Worm (Caenorhabditis elegans) whole organism, L1 larva: ENCODE measurements around the gene F22F7.11.

Experiments used
- C16A3.4 ChIP-seq: fragments of 150-350 bp; optimal IDR thresholded peaks from 2 replicates; lab custom pipeline; 2014; ENCODE audit warnings: missing biosample characterization, missing genetic modification characterization
- F16B12.6 ChIP-seq: fragments of 150-350 bp; optimal IDR thresholded peaks from 2 replicates; lab custom pipeline; 2014; ENCODE audit warnings: missing biosample characterization, missing genetic modification characterization
- Y116A8C.19 ChIP-seq: sonication (generic microtip); optimal IDR thresholded peaks from 2 replicates; lab custom pipeline; 2016; ENCODE audit warnings: missing compliant biosample characterization, missing genetic modification characterization, borderline replicate concordance
- aly-2 ChIP-seq: fragments of 150-350 bp; optimal IDR thresholded peaks from 2 replicates; lab custom pipeline; 2014; ENCODE audit warnings: missing biosample characterization, missing genetic modification characterization
- blmp-1 ChIP-seq: fragments of 150-350 bp; optimal IDR thresholded peaks from 2 replicates; lab custom pipeline; 2014; ENCODE audit warnings: missing biosample characterization, missing genetic modification characterization
- ceh-88 ChIP-seq: fragments of 200-800 bp; sonication (Bioruptor generic); IDR thresholded peaks from 2 replicates; pipeline ENCODE4 v1.3.6; 2022; ENCODE audit warnings: missing genetic modification characterization, missing compliant biosample characterization
- ceh-90 ChIP-seq: sonication (generic microtip); optimal IDR thresholded peaks from 2 replicates; lab custom pipeline; 2016; ENCODE audit warnings: missing genetic modification characterization, missing compliant biosample characterization
- ces-1 ChIP-seq: fragments of 150-350 bp; optimal IDR thresholded peaks from 2 replicates; lab custom pipeline; 2014; ENCODE audit warnings: missing biosample characterization, missing genetic modification reagents, missing genetic modification characterization
- dsc-1 ChIP-seq: sonication (generic microtip); optimal IDR thresholded peaks from 2 replicates; lab custom pipeline; 2016; ENCODE audit warnings: mild to moderate bottlenecking, missing genetic modification characterization, missing compliant biosample characterization
- efl-1 ChIP-seq, 4 experiments: fragments of 150-350 bp; optimal IDR thresholded peaks in 3 of 4; peaks in 1 of 4; 1 replicate in 1 of 4; 2 replicates in 3 of 4; lab custom pipeline; 2014; ENCODE audit warnings: missing biosample characterization in 2 of 4, missing genetic modification characterization in 2 of 4, missing genetic modification reagents in 2 of 4
- egl-13 ChIP-seq: sonication (generic microtip); optimal IDR thresholded peaks from 2 replicates; lab custom pipeline; 2016; ENCODE audit warnings: missing genotype, missing genetic modification reagents, missing genetic modification characterization, missing compliant biosample characterization
- elt-2 ChIP-seq: sonication (generic microtip); optimal IDR thresholded peaks from 2 replicates; lab custom pipeline; 2016; ENCODE audit warnings: missing genetic modification characterization, mild to moderate bottlenecking, inconsistent platforms, missing compliant biosample characterization, missing genetic modification reagents
- elt-3 ChIP-seq, 6 experiments: fragments of 150-350 bp in 1 of 6; sonication (generic microtip); optimal IDR thresholded peaks; 2 replicates each; lab custom pipeline; 2017 to 2018; ENCODE audit warnings: missing biosample characterization in 6 of 6, missing genetic modification characterization in 6 of 6, inconsistent platforms in 1 of 6
- ets-5 ChIP-seq: fragments of 200-800 bp; sonication (Bioruptor generic); IDR thresholded peaks from 2 replicates; pipeline ENCODE4 v1.3.6; 2022; ENCODE audit warnings: missing genetic modification characterization, missing compliant biosample characterization
- fkh-8 ChIP-seq: sonication (generic microtip); optimal IDR thresholded peaks from 2 replicates; lab custom pipeline; 2016; ENCODE audit warnings: mild to moderate bottlenecking, missing genetic modification characterization, missing compliant biosample characterization
- hlh-17 ChIP-seq: fragments of 200-800 bp; sonication (Bioruptor generic); optimal IDR thresholded peaks from 2 replicates; lab custom pipeline; 2018; ENCODE audit warnings: missing genetic modification characterization, mild to moderate bottlenecking, missing compliant biosample characterization, moderate library complexity, borderline replicate concordance
- hlh-4 ChIP-seq: sonication (generic microtip); optimal IDR thresholded peaks from 2 replicates; lab custom pipeline; 2016; ENCODE audit warnings: mild to moderate bottlenecking, missing genetic modification characterization, missing compliant biosample characterization
- irx-1 ChIP-seq: sonication (generic microtip); optimal IDR thresholded peaks from 2 replicates; lab custom pipeline; 2016; ENCODE audit warnings: missing genetic modification characterization, missing compliant biosample characterization
- jun-1 ChIP-seq: fragments of 150-350 bp; optimal IDR thresholded peaks from 2 replicates; lab custom pipeline; 2014; ENCODE audit warnings: missing biosample characterization, missing genetic modification reagents, missing genetic modification characterization
- lin-35 ChIP-seq, 2 experiments: fragments of 150-350 bp; optimal IDR thresholded peaks; 2 replicates each; lab custom pipeline; 2014; ENCODE audit warnings: missing biosample characterization in 2 of 2, missing genetic modification characterization in 2 of 2, missing genetic modification reagents in 2 of 2
- lir-3 ChIP-seq: sonication (generic microtip); optimal IDR thresholded peaks from 2 replicates; lab custom pipeline; 2016; ENCODE audit warnings: mild to moderate bottlenecking, missing genetic modification characterization, moderate library complexity, missing compliant biosample characterization; ENCODE audit not compliant: poor library complexity
- lsy-2 ChIP-seq, 2 experiments: fragments of 150-350 bp; optimal IDR thresholded peaks; 2 replicates each; lab custom pipeline; 2014; ENCODE audit warnings: missing biosample characterization in 2 of 2, missing genetic modification characterization in 2 of 2
- mdl-1 ChIP-seq, 2 experiments: fragments of 150-350 bp; optimal IDR thresholded peaks; 2 replicates each; lab custom pipeline; 2014 to 2017; ENCODE audit warnings: missing biosample characterization in 2 of 2, missing genetic modification characterization in 2 of 2, inconsistent platforms in 1 of 2
- nhr-11 ChIP-seq: fragments of 150-350 bp; optimal IDR thresholded peaks from 2 replicates; lab custom pipeline; 2014; ENCODE audit warnings: missing biosample characterization, missing genetic modification characterization
- nhr-19 ChIP-seq: fragments of 200-800 bp; sonication (Bioruptor generic); conservative IDR thresholded peaks from 2 replicates; pipeline ENCODE4 v1.3.6; 2022; ENCODE audit warnings: missing genetic modification characterization, missing compliant biosample characterization
- nhr-20 ChIP-seq: sonication (generic microtip); optimal IDR thresholded peaks from 2 replicates; lab custom pipeline; 2016; ENCODE audit warnings: mild to moderate bottlenecking, missing genetic modification characterization, missing compliant biosample characterization
- nhr-237 ChIP-seq: fragments of 150-350 bp; optimal IDR thresholded peaks from 2 replicates; lab custom pipeline; 2014; ENCODE audit warnings: missing biosample characterization, missing genetic modification characterization
- nhr-28 ChIP-seq: fragments of 150-350 bp; optimal IDR thresholded peaks from 2 replicates; lab custom pipeline; 2014; ENCODE audit warnings: missing biosample characterization, missing genetic modification characterization
- nhr-71 ChIP-seq: sonication (generic microtip); optimal IDR thresholded peaks from 2 replicates; lab custom pipeline; 2016; ENCODE audit warnings: mild to moderate bottlenecking, missing genetic modification characterization, moderate library complexity, missing compliant biosample characterization
- nhr-85 ChIP-seq: sonication (generic microtip); peaks from one replicate; lab custom pipeline; 2016; ENCODE audit warnings: missing genetic modification characterization, inconsistent platforms, missing compliant biosample characterization
- nhr-90 ChIP-seq: sonication (generic microtip); optimal IDR thresholded peaks from 2 replicates; lab custom pipeline; 2016; ENCODE audit warnings: mild to moderate bottlenecking, missing genetic modification characterization, missing compliant biosample characterization; ENCODE audit not compliant: poor library complexity
- pax-3 ChIP-seq: fragments of 200-800 bp; sonication (Bioruptor generic); optimal IDR thresholded peaks from 2 replicates; lab custom pipeline; 2018; ENCODE audit warnings: mild to moderate bottlenecking, missing genetic modification characterization, moderate library complexity, missing compliant biosample characterization
- rnt-1 ChIP-seq: sonication (generic microtip); optimal IDR thresholded peaks from 2 replicates; lab custom pipeline; 2016; ENCODE audit warnings: mild to moderate bottlenecking, missing genetic modification characterization, moderate library complexity, missing compliant biosample characterization
- skn-1 ChIP-seq: fragments of 150-350 bp; optimal IDR thresholded peaks from 2 replicates; lab custom pipeline; 2014; ENCODE audit warnings: missing biosample characterization, missing genetic modification characterization
- snpc-4 ChIP-seq: fragments of 150-350 bp; optimal IDR thresholded peaks from 2 replicates; lab custom pipeline; 2014; ENCODE audit warnings: missing biosample characterization, missing genetic modification characterization
- sup-37 ChIP-seq: fragments of 200-800 bp; sonication (Bioruptor generic); optimal IDR thresholded peaks from 2 replicates; lab custom pipeline; 2018; ENCODE audit warnings: mild to moderate bottlenecking, missing genetic modification characterization, missing compliant biosample characterization
- tlp-1 ChIP-seq: fragments of 150-350 bp; optimal IDR thresholded peaks from 2 replicates; lab custom pipeline; 2014; ENCODE audit warnings: missing biosample characterization, missing genetic modification characterization
- unc-130 ChIP-seq: fragments of 150-350 bp; optimal IDR thresholded peaks from 2 replicates; lab custom pipeline; 2017; ENCODE audit warnings: missing biosample characterization, missing genetic modification characterization, inconsistent platforms
- unc-86 ChIP-seq: sonication (generic microtip); optimal IDR thresholded peaks from 2 replicates; lab custom pipeline; 2016; ENCODE audit warnings: missing genetic modification characterization, missing compliant biosample characterization
- vab-15 ChIP-seq: sonication (generic microtip); optimal IDR thresholded peaks from 2 replicates; lab custom pipeline; 2017; ENCODE audit warnings: missing genotype, mild to moderate bottlenecking, missing genetic modification characterization, missing compliant biosample characterization
- xbp-1 ChIP-seq: sonication (generic microtip); optimal IDR thresholded peaks from 2 replicates; lab custom pipeline; 2016; ENCODE audit warnings: missing genetic modification characterization, missing compliant biosample characterization
- zip-4 ChIP-seq: fragments of 200-800 bp; sonication (Bioruptor generic); optimal IDR thresholded peaks from 2 replicates; lab custom pipeline; 2018; ENCODE audit warnings: mild to moderate bottlenecking, missing genetic modification characterization, moderate library complexity, missing compliant biosample characterization
- ztf-11 ChIP-seq, 2 experiments: sonication (generic microtip); optimal IDR thresholded peaks; 2 replicates each; lab custom pipeline; 2016 to 2017; ENCODE audit warnings: missing genetic modification characterization in 2 of 2, missing biosample characterization in 1 of 2, missing compliant biosample characterization in 1 of 2

Gene F22F7.11

ce11 chrV:2153274-2153673 lies 33.6 kb downstream of the F22F7.11 start, which contains the start of gene srbc-23:
srbc-23 (plus strand) TSS chrV:2153574.
- TF ChIP-seq elt-2, result no peak
- TF ChIP-seq nhr-19, result no peak
- TF ChIP-seq lsy-2 (tag; optimal IDR thresholded peaks at IDR 0.05; lab: Kevin White, UChicago), result no peak
- TF ChIP-seq dsc-1, result no peak
- TF ChIP-seq skn-1, result no peak
- TF ChIP-seq ces-1, result no peak
- TF ChIP-seq elt-3 (tag; optimal IDR thresholded peaks at IDR 0.05; lab: Kevin White, UChicago), result no peak
- no peak for TF ChIP-seq pax-3 (tag; lab: Kevin White, UChicago)
- no peak for TF ChIP-seq blmp-1
- no peak for TF ChIP-seq mdl-1 (tag; optimal IDR thresholded peaks at IDR 0.05; lab: Kevin White, UChicago)
- TF ChIP-seq unc-130, result no peak
- TF ChIP-seq sup-37 (GFP tag; lab: Kevin White, UChicago), result no peak
- no peak for TF ChIP-seq jun-1 (tag; lab: Kevin White, UChicago)
- TF ChIP-seq ztf-11 (tag; optimal IDR thresholded peaks at IDR 0.05; lab: Kevin White, UChicago), result no peak
- TF ChIP-seq snpc-4 (tag; lab: Kevin White, UChicago), result no peak
- no peak for TF ChIP-seq hlh-4
- no peak for TF ChIP-seq nhr-28 (tag; lab: Kevin White, UChicago)
- TF ChIP-seq, all 84 proteins: peak for 0

ce11 chrV:2155232-2155631 lies 35.6 kb downstream of the F22F7.11 start, which contains the start of gene srbc-21:
srbc-21 (plus strand) TSS chrV:2155532.
- TF ChIP-seq efl-1 (optimal IDR thresholded peaks at IDR 0.05; lab: Kevin White, UChicago) (no peak), efl-1 (GFP tag; optimal IDR thresholded peaks at IDR 0.05 in 1 of 2; lab: Kevin White, UChicago) (peak in 1 of 2 experiments; percentile 12), nhr-90 (no peak), unc-130 (no peak), ets-5 (no peak)
- TF ChIP-seq, all 84 proteins: peak for 1

- TF ChIP-seq nhr-71 (tag; lab: Kevin White, UChicago) (no peak), blmp-1 (no peak), nhr-85 (no peak), snpc-4 (tag; lab: Kevin White, UChicago) (no peak), nhr-20 (tag; lab: Kevin White, UChicago) (no peak), ceh-90 (tag; lab: Kevin White, UChicago) (no peak)
Measured at ce11 chrV:2156830-2157229, 37.2 kb downstream of the F22F7.11 start, which contains the start of gene srbc-22. srbc-22 (plus strand) TSS chrV:2157130.

ce11 chrV:2159331-2159730 lies 39.7 kb downstream of the F22F7.11 start, which contains the start of gene C45H4.14:
C45H4.14 (minus strand) TSS chrV:2159431.
- no peak for TF ChIP-seq nhr-237 (tag; lab: Kevin White, UChicago)
- no peak for TF ChIP-seq F16B12.6 (tag; lab: Kevin White, UChicago)
- no peak for TF ChIP-seq rnt-1 (tag; lab: Kevin White, UChicago)
- no peak for TF ChIP-seq tlp-1 (tag; lab: Kevin White, UChicago)
- no peak for TF ChIP-seq ces-1
- no peak for TF ChIP-seq xbp-1 (tag; lab: Kevin White, UChicago)

- TF ChIP-seq hlh-17 (no peak), lin-35 (GFP tag; optimal IDR thresholded peaks at IDR 0.05; lab: Kevin White, UChicago) (no peak), zip-4 (no peak), egl-13 (tag; lab: Kevin White, UChicago) (no peak), aly-2 (tag; lab: Kevin White, UChicago) (no peak), nhr-71 (tag; lab: Kevin White, UChicago) (no peak), nhr-11 (no peak), dsc-1 (no peak), C16A3.4 (tag; lab: Kevin White, UChicago) (no peak), lir-3 (tag; lab: Kevin White, UChicago) (no peak), irx-1 (tag; lab: Kevin White, UChicago) (no peak), Y116A8C.19 (no peak), skn-1 (no peak), unc-86 (tag; lab: Kevin White, UChicago) (no peak), jun-1 (tag; lab: Kevin White, UChicago) (no peak), ceh-90 (tag; lab: Kevin White, UChicago) (no peak), fkh-8 (no peak), vab-15 (tag; lab: Kevin White, UChicago) (no peak), ets-5 (no peak), ceh-88 (no peak)
Measured at ce11 chrV:2163735-2164134, 44.1 kb downstream of the F22F7.11 start, which contains the start of gene str-255. str-255 (minus strand) TSS chrV:2163835.
